Fruit fly (Drosophila melanogaster) whole organism, pupa: Measurements from ENCODE around the gene Uch.
A peak's percentile ranks its signal among the peaks of the same experiment; 100 is the strongest.

Source experiments
- CG17806 ChIP-seq: fragments of 200-800 bp; sonication (Bioruptor generic); optimal IDR thresholded peaks from 2 replicates; lab custom pipeline; 2018; ENCODE audit warnings: missing biosample characterization, mild to moderate bottlenecking, missing genetic modification characterization, moderate library complexity
- CG34367 ChIP-seq: fragments of 200-800 bp; sonication (Bioruptor generic); optimal IDR thresholded peaks from 2 replicates; lab custom pipeline; 2018; ENCODE audit warnings: missing biosample characterization, mild to moderate bottlenecking, missing genetic modification characterization
- CG4496 ChIP-seq: fragments of 200-800 bp; sonication (Bioruptor generic); IDR thresholded peaks from 3 replicates; pipeline ENCODE4 v1.3.6; 2022; ENCODE audit warnings: missing biosample characterization, missing genetic modification characterization
- CG8301 ChIP-seq: fragments of 200-800 bp; sonication (Bioruptor generic); optimal IDR thresholded peaks from 2 replicates; lab custom pipeline; 2018; ENCODE audit warnings: missing biosample characterization, mild to moderate bottlenecking, missing genetic modification characterization
- CG9948 ChIP-seq: fragments of 200-800 bp; sonication (Bioruptor generic); optimal IDR thresholded peaks from 2 replicates; lab custom pipeline; 2018; ENCODE audit warnings: missing biosample characterization, mild to moderate bottlenecking, missing genetic modification characterization, moderate library complexity
- Ets98B ChIP-seq: fragments of 200-800 bp; sonication (Bioruptor generic); IDR thresholded peaks from 2 replicates; pipeline ENCODE4 v1.3.6; 2022; ENCODE audit warnings: missing biosample characterization, missing genetic modification characterization
- Pif1A ChIP-seq: fragments of 200-800 bp; sonication (Bioruptor generic); optimal IDR thresholded peaks from 3 replicates; lab custom pipeline; 2016; ENCODE audit warnings: missing biosample characterization, missing genetic modification characterization
- Pif1B ChIP-seq: fragments of 200-800 bp; sonication (Bioruptor generic); optimal IDR thresholded peaks from 3 replicates; lab custom pipeline; 2016; ENCODE audit warnings: missing biosample characterization, missing genetic modification characterization
- Snoo ChIP-seq: fragments of 200-800 bp; sonication (Bioruptor generic); optimal IDR thresholded peaks from 3 replicates; lab custom pipeline; 2017; ENCODE audit warnings: missing biosample characterization, mild to moderate bottlenecking, missing genetic modification characterization, inconsistent platforms
- rn ChIP-seq: fragments of 200-800 bp; sonication (Bioruptor generic); IDR thresholded peaks from 2 replicates; pipeline ENCODE4 v1.3.6; 2022; ENCODE audit warnings: missing biosample characterization, missing genetic modification characterization

DNA sequence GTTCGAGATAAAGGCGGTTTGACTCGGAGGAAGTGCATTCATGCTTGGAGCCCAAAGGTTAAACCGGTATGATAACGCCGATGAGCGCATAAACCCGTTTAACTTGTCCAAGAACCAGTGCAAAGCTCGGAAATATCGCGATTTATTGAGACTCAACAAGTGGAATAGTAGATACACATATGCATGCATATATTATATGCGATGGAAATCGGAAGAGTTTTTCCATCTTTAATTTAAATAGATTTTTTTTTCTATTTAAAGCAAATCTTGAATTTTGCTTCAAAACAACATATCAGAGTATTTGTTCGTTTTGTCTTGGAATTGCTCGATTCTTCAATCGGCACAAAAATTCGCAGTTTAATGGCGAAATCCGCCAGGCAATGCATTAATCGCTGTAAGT, 8.4 kb upstream of the Uch start:
- no peak for TF ChIP-seq rn
- TF ChIP-seq CG4496 (GFP tag; lab: Robert Waterston, UW) = 0 out of 3 replicates have a peak, but pooled peaks have one; percentile 21
- TF ChIP-seq Pif1A (GFP tag; lab: Kevin White, UChicago) = peak; percentile 11
- no peak for TF ChIP-seq Pif1B (GFP tag; lab: Kevin White, UChicago)
- no peak for TF ChIP-seq Snoo (tag; lab: Kevin White, UChicago)
- TF ChIP-seq Ets98B (GFP tag; lab: Robert Waterston, UW) = no peak; the same call in none of the 2 replicates
- peak; percentile 9 for TF ChIP-seq CG8301 (tag; lab: Kevin White, UChicago)
- TF ChIP-seq CG9948 (tag; lab: Kevin White, UChicago) = no peak
- no peak for TF ChIP-seq CG34367 (tag; lab: Kevin White, UChicago)
- no peak for TF ChIP-seq CG17806 (tag; lab: Kevin White, UChicago)
